Worm (Caenorhabditis elegans): ENCODE measurements around the gene W04G3.11.

Gene W04G3.11

DNA sequence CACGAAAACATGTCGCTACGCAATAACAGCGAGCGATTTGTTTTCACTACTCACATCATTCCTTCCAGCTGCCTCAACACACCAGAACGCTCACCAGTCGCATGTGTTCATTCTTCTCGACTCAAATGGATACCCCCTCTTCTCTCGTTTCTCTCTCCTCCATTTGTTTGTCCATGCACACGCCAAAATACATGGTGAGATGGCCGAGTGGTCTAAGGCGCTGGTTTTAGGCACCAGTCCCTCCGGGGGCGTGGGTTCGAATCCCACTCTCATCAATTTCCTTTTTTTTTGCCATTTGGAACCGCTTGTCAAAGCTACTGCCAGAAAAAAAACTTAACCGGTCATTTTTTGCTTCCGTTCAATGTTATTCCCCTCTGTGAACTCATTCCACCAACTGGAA is 6.5 kb downstream of the W04G3.11 start:
- TF ChIP-seq sem-4 (tag; optimal IDR thresholded peaks at IDR 0.05), result peak; percentile 58
- no peak for TF ChIP-seq ZK546.5 (tag; optimal IDR thresholded peaks at IDR 0.05)
- no peak for TF ChIP-seq ztf-11 (tag; optimal IDR thresholded peaks at IDR 0.05)
- TF ChIP-seq ceh-82 (tag; optimal IDR thresholded peaks at IDR 0.05), result peak; percentile 24
- TF ChIP-seq aly-2 (tag; optimal IDR thresholded peaks at IDR 0.05), result no peak
- TF ChIP-seq nhr-25 (tag; optimal IDR thresholded peaks at IDR 0.05), result no peak
- no peak for TF ChIP-seq elt-1 (tag; optimal IDR thresholded peaks at IDR 0.05)
- TF ChIP-seq ztf-4 (tag; optimal IDR thresholded peaks at IDR 0.05), result no peak
- peak; percentile 79 for TF ChIP-seq lin-11 (tag; optimal IDR thresholded peaks at IDR 0.05)
- peak; percentile 84 for TF ChIP-seq mab-5 (tag; optimal IDR thresholded peaks at IDR 0.05)
- TF ChIP-seq nhr-129 (tag; optimal IDR thresholded peaks at IDR 0.05), result peak; percentile 85
- TF ChIP-seq sma-9 (GFP tag; optimal IDR thresholded peaks at IDR 0.05), result peak; percentile 79
- no peak for TF ChIP-seq sma-9 (tag; optimal IDR thresholded peaks at IDR 0.05)
- peak; percentile 51 for TF ChIP-seq Y55F3AM.14 (GFP tag; optimal IDR thresholded peaks at IDR 0.05)
- peak; percentile 72 for TF ChIP-seq F13H6.1 (tag; optimal IDR thresholded peaks at IDR 0.05)
- TF ChIP-seq ceh-16 (tag; optimal IDR thresholded peaks at IDR 0.05), result no peak
- TF ChIP-seq skn-1 (tag; optimal IDR thresholded peaks at IDR 0.05), result no peak
- TF ChIP-seq snpc-4 (tag; optimal IDR thresholded peaks at IDR 0.05), result no peak
- TF ChIP-seq fos-1 (tag; optimal IDR thresholded peaks at IDR 0.05), result peak; percentile 77
- peak; percentile 86 for TF ChIP-seq unc-55 (GFP tag; optimal IDR thresholded peaks at IDR 0.05)
- TF ChIP-seq lsy-2 (tag; optimal IDR thresholded peaks at IDR 0.05), result peak in 1 of 2 experiments; percentile 76
- TF ChIP-seq sma-3 (GFP tag; optimal IDR thresholded peaks at IDR 0.05), result peak; percentile 82
- TF ChIP-seq nhr-21 (tag; optimal IDR thresholded peaks at IDR 0.05), result peak; percentile 75
- peak; percentile 60 for TF ChIP-seq C34F6.9 (tag; optimal IDR thresholded peaks at IDR 0.05)
- peak; percentile 71 for TF ChIP-seq egl-27 (tag; optimal IDR thresholded peaks at IDR 0.05)
- TF ChIP-seq nhr-23 (tag; optimal IDR thresholded peaks at IDR 0.05), result no peak
- TF ChIP-seq nhr-237 (tag; optimal IDR thresholded peaks at IDR 0.05), result peak; percentile 34
- TF ChIP-seq nhr-6 (tag; optimal IDR thresholded peaks at IDR 0.05), result peak; percentile 60
- peak; percentile 60 for TF ChIP-seq zag-1 (tag; optimal IDR thresholded peaks at IDR 0.05)
- TF ChIP-seq crh-2 (tag; optimal IDR thresholded peaks at IDR 0.05), result peak; percentile 79
- no peak for TF ChIP-seq unc-62 (GFP tag; optimal IDR thresholded peaks at IDR 0.05)
- TF ChIP-seq gmeb-1 (tag; optimal IDR thresholded peaks at IDR 0.05), result peak; percentile 21
- peak; percentile 13 for TF ChIP-seq dmd-4 (tag; optimal IDR thresholded peaks at IDR 0.05)
- no peak for TF ChIP-seq peb-1 (tag; optimal IDR thresholded peaks at IDR 0.05)
- peak; percentile 80 for TF ChIP-seq lin-13 (GFP tag; optimal IDR thresholded peaks at IDR 0.05)
- peak; percentile 10 for TF ChIP-seq unc-39 (tag; optimal IDR thresholded peaks at IDR 0.05)
- TF ChIP-seq nhr-10 (tag; optimal IDR thresholded peaks at IDR 0.05), result peak; percentile 11
- no peak for TF ChIP-seq alr-1 (tag; optimal IDR thresholded peaks at IDR 0.05)
- peak; percentile 59 for TF ChIP-seq blmp-1 (tag; optimal IDR thresholded peaks at IDR 0.05; ENCODE audit: insufficient read depth)
- peak in 1 of 2 experiments; percentile 86 for TF ChIP-seq mdl-1 (tag; optimal IDR thresholded peaks at IDR 0.05)

DNA sequence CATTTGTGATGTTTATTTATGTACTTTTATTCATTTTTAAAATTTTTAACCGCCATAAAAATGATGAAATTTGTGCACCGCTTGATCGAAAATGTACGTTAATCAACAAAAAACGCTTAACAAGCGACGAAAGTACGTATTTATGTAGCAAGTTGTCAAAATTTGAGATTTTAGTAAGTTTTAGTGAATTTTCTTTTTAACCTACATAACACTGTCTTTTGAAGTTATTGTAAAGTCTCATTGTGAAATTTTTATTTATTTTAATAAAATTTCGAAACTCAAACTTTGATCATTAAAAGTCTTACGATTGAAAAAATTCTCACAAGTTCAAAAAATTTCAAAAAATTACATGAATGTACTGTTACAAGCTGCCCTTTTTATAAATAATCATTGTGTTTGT is 8.3 kb downstream of the W04G3.11 start:
- TF ChIP-seq alr-1 (tag; optimal IDR thresholded peaks at IDR 0.05) (no peak), egl-27 (tag; optimal IDR thresholded peaks at IDR 0.05) (no peak), ztf-1 (GFP tag; conservative IDR thresholded peaks at IDR 0.05) (no peak), nhr-12 (tag; optimal IDR thresholded peaks at IDR 0.05) (no peak), ztf-4 (tag; optimal IDR thresholded peaks at IDR 0.05) (no peak), blmp-1 (tag; optimal IDR thresholded peaks at IDR 0.05; ENCODE audit: insufficient read depth) (no peak), nhr-21 (tag; optimal IDR thresholded peaks at IDR 0.05) (no peak), nhr-77 (tag; optimal IDR thresholded peaks at IDR 0.05) (no peak), nhr-6 (tag; optimal IDR thresholded peaks at IDR 0.05) (no peak), F13H6.1 (tag; optimal IDR thresholded peaks at IDR 0.05) (no peak), nhr-23 (tag; optimal IDR thresholded peaks at IDR 0.05) (no peak), aly-2 (tag; optimal IDR thresholded peaks at IDR 0.05) (no peak), mab-5 (tag; optimal IDR thresholded peaks at IDR 0.05) (no peak)
